Fruit fly (Drosophila melanogaster) whole organism, embryonic: Measurements from ENCODE around the gene CG14194.
A peak's percentile ranks its signal among the peaks of the same experiment; 100 is the strongest.

Experiments used
- B-H2 ChIP-seq: fragments of 200-800 bp; sonication (Bioruptor generic); optimal IDR thresholded peaks from 2 replicates; lab custom pipeline; 2018; ENCODE audit warnings: missing biosample characterization, mild to moderate bottlenecking, missing genetic modification characterization
- C15 ChIP-seq: fragments of 200-800 bp; sonication (Bioruptor generic); IDR thresholded peaks from 3 replicates; pipeline ENCODE4 v1.3.6; 2022; ENCODE audit warnings: missing biosample characterization, missing genetic modification characterization
- CG10274 ChIP-seq: fragments of 200-800 bp; sonication (Bioruptor generic); optimal IDR thresholded peaks from 3 replicates; lab custom pipeline; 2017; ENCODE audit warnings: missing biosample characterization, mild to moderate bottlenecking, missing genetic modification characterization
- CG10979 ChIP-seq: fragments of 200-800 bp; sonication (Bioruptor generic); optimal IDR thresholded peaks from 2 replicates; lab custom pipeline; 2018; ENCODE audit warnings: missing biosample characterization, mild to moderate bottlenecking, missing genetic modification characterization, moderate library complexity
- CG12391 ChIP-seq: fragments of 200-800 bp; sonication (Bioruptor generic); optimal IDR thresholded peaks from 3 replicates; lab custom pipeline; 2018; ENCODE audit warnings: missing biosample characterization, mild to moderate bottlenecking, missing genetic modification characterization, moderate library complexity
- CG13624 ChIP-seq: fragments of 200-800 bp; sonication (Bioruptor generic); optimal IDR thresholded peaks from 2 replicates; lab custom pipeline; 2016; ENCODE audit warnings: missing biosample characterization, missing genetic modification characterization
- CG14667 ChIP-seq: fragments of 200-800 bp; sonication (Bioruptor generic); IDR thresholded peaks from 2 replicates; pipeline ENCODE4 v1.3.6; 2022; ENCODE audit warnings: missing biosample characterization, missing genetic modification characterization
- CG15479 ChIP-seq: fragments of 200-800 bp; sonication (Bioruptor generic); optimal IDR thresholded peaks from 3 replicates; lab custom pipeline; 2019; ENCODE audit warnings: missing biosample characterization, mild to moderate bottlenecking, missing genetic modification characterization, moderate library complexity
- CG15601 ChIP-seq: fragments of 200-800 bp; sonication (Bioruptor generic); optimal IDR thresholded peaks from 3 replicates; lab custom pipeline; 2019; ENCODE audit warnings: missing biosample characterization, mild to moderate bottlenecking, missing genetic modification characterization, moderate library complexity
- CG15696 ChIP-seq: fragments of 200-800 bp; sonication (Bioruptor generic); optimal IDR thresholded peaks from 2 replicates; lab custom pipeline; 2019; ENCODE audit warnings: missing biosample characterization, mild to moderate bottlenecking, missing genetic modification characterization, moderate library complexity
- CG17385 ChIP-seq: fragments of 200-800 bp; sonication (Bioruptor generic); optimal IDR thresholded peaks from 3 replicates; lab custom pipeline; 2018; ENCODE audit warnings: missing biosample characterization, mild to moderate bottlenecking, missing genetic modification characterization
- CG18262 ChIP-seq: fragments of 200-800 bp; optimal IDR thresholded peaks from 3 replicates; lab custom pipeline; 2019; ENCODE audit warnings: missing biosample characterization, mild to moderate bottlenecking, missing genetic modification characterization, moderate library complexity
- CG31441 ChIP-seq: fragments of 200-800 bp; sonication (Bioruptor generic); IDR thresholded peaks from 2 replicates; pipeline ENCODE4 v1.3.6; 2022; ENCODE audit warnings: missing biosample characterization, missing genetic modification characterization
- CG3995 ChIP-seq: fragments of 200-800 bp; sonication (Bioruptor generic); optimal IDR thresholded peaks from 3 replicates; lab custom pipeline; 2016; ENCODE audit warnings: missing biosample characterization, missing genetic modification characterization
- CG5953 ChIP-seq: fragments of 200-800 bp; sonication (Bioruptor generic); IDR thresholded peaks from 2 replicates; pipeline ENCODE4 v1.3.6; 2022; ENCODE audit warnings: missing biosample characterization, missing genetic modification characterization
- CG6254 ChIP-seq: fragments of 200-800 bp; sonication (Bioruptor generic); optimal IDR thresholded peaks from 3 replicates; lab custom pipeline; 2017; ENCODE audit warnings: mild to moderate bottlenecking, missing biosample characterization, missing genetic modification reagents, missing genetic modification characterization
- CG6791 ChIP-seq: fragments of 200-800 bp; sonication (Bioruptor generic); IDR thresholded peaks from 3 replicates; pipeline ENCODE4 v1.3.6; 2022; ENCODE audit warnings: missing biosample characterization, missing genetic modification characterization; ENCODE audit not compliant: partially characterized antibody
- CTCF ChIP-seq: fragments of 200-800 bp; sonication (Bioruptor generic); optimal IDR thresholded peaks from 2 replicates; lab custom pipeline; 2017; ENCODE audit warnings: missing biosample characterization, mild to moderate bottlenecking, missing genetic modification characterization, moderate library complexity
- D19A ChIP-seq: fragments of 200-800 bp; optimal IDR thresholded peaks from 3 replicates; lab custom pipeline; 2019; ENCODE audit warnings: missing biosample characterization, mild to moderate bottlenecking, missing genetic modification characterization, moderate library complexity
- Dp ChIP-seq: fragments of 200-800 bp; sonication (Bioruptor generic); optimal IDR thresholded peaks from 2 replicates; lab custom pipeline; 2018; ENCODE audit warnings: missing biosample characterization, mild to moderate bottlenecking, missing genetic modification characterization, moderate library complexity
- Hr3 ChIP-seq: fragments of 200-800 bp; sonication (Bioruptor generic); optimal IDR thresholded peaks from 3 replicates; lab custom pipeline; 2016; ENCODE audit warnings: missing biosample characterization, missing genetic modification characterization
- Nf-YA ChIP-seq: fragments of 200-800 bp; sonication (Bioruptor generic); IDR thresholded peaks from 2 replicates; pipeline ENCODE4 v1.3.6; 2022; ENCODE audit warnings: missing biosample characterization, missing genetic modification characterization
- NfI ChIP-seq: fragments of 200-800 bp; sonication (Bioruptor generic); optimal IDR thresholded peaks from 3 replicates; lab custom pipeline; 2018; ENCODE audit warnings: missing biosample characterization, mild to moderate bottlenecking, missing genetic modification characterization, moderate library complexity
- Oli ChIP-seq: fragments of 200-800 bp; sonication (Bioruptor generic); optimal IDR thresholded peaks from 2 replicates; lab custom pipeline; 2018; ENCODE audit warnings: missing biosample characterization, mild to moderate bottlenecking, missing genetic modification characterization, moderate library complexity
- PHDP ChIP-seq: fragments of 200-800 bp; sonication (Bioruptor generic); optimal IDR thresholded peaks from 3 replicates; lab custom pipeline; 2018; ENCODE audit warnings: missing biosample characterization, mild to moderate bottlenecking, missing genetic modification characterization, moderate library complexity
- Ssrp ChIP-seq: fragments of 200-800 bp; sonication (Bioruptor generic); optimal IDR thresholded peaks from 2 replicates; lab custom pipeline; 2018; ENCODE audit warnings: missing biosample characterization, mild to moderate bottlenecking, missing genetic modification characterization, moderate library complexity
- aop ChIP-seq: fragments of 200-800 bp; sonication (Bioruptor generic); IDR thresholded peaks from 2 replicates; pipeline ENCODE4 v1.3.6; 2022; ENCODE audit warnings: missing biosample characterization, missing genetic modification characterization
- ase ChIP-seq: fragments of 200-800 bp; sonication (Bioruptor generic); IDR thresholded peaks from 3 replicates; pipeline ENCODE4 v1.3.6; 2022; ENCODE audit warnings: missing biosample characterization, missing genetic modification characterization
- az2 ChIP-seq: fragments of 200-800 bp; sonication (Bioruptor generic); optimal IDR thresholded peaks from 3 replicates; lab custom pipeline; 2016; ENCODE audit warnings: missing biosample characterization, missing genetic modification characterization
- bbx ChIP-seq: fragments of 200-800 bp; sonication (Bioruptor generic); IDR thresholded peaks from 2 replicates; pipeline ENCODE4 v1.3.6; 2022; ENCODE audit warnings: missing biosample characterization, missing genetic modification characterization; ENCODE audit not compliant: partially characterized antibody
- bcd ChIP-seq: fragments of 200-800 bp; sonication (Bioruptor generic); optimal IDR thresholded peaks from 2 replicates; lab custom pipeline; 2017; ENCODE audit warnings: missing biosample characterization, mild to moderate bottlenecking, missing genetic modification characterization
- br ChIP-seq: fragments of >200 bp; optimal IDR thresholded peaks from 2 replicates; lab custom pipeline; 2017
- chinmo ChIP-seq: fragments of 200-800 bp; sonication (Bioruptor generic); IDR thresholded peaks from 4 replicates; pipeline ENCODE4 v1.3.6; 2022; ENCODE audit warnings: missing biosample characterization, missing genetic modification characterization; ENCODE audit not compliant: partially characterized antibody
- dmrt11E ChIP-seq: fragments of 200-800 bp; sonication (Bioruptor generic); optimal IDR thresholded peaks from 3 replicates; lab custom pipeline; 2018; ENCODE audit warnings: missing biosample characterization, mild to moderate bottlenecking, missing genetic modification characterization, moderate library complexity
- dmrt99B ChIP-seq: fragments of 200-800 bp; sonication (Bioruptor generic); optimal IDR thresholded peaks from 2 replicates; lab custom pipeline; 2018; ENCODE audit warnings: missing biosample characterization, mild to moderate bottlenecking, missing genetic modification characterization, moderate library complexity
- ewg ChIP-seq: fragments of 200-800 bp; sonication (Bioruptor generic); optimal IDR thresholded peaks from 3 replicates; lab custom pipeline; 2017; ENCODE audit warnings: mild to moderate bottlenecking, missing biosample characterization, missing genetic modification reagents, missing genetic modification characterization
- ftz-f1 ChIP-seq: fragments of 200-800 bp; sonication (Bioruptor generic); optimal IDR thresholded peaks from 2 replicates; lab custom pipeline; 2016; ENCODE audit warnings: missing biosample characterization, missing genetic modification characterization
- gcm2 ChIP-seq: fragments of 200-800 bp; sonication (Bioruptor generic); optimal IDR thresholded peaks from 2 replicates; lab custom pipeline; 2016; ENCODE audit warnings: missing biosample characterization, missing genetic modification characterization
- grau ChIP-seq: fragments of 200-800 bp; optimal IDR thresholded peaks from 3 replicates; lab custom pipeline; 2019; ENCODE audit warnings: missing biosample characterization, mild to moderate bottlenecking, missing genetic modification characterization, moderate library complexity
- gsb-n ChIP-seq: fragments of 200-800 bp; sonication (Bioruptor generic); optimal IDR thresholded peaks from 3 replicates; lab custom pipeline; 2018; ENCODE audit warnings: missing biosample characterization, mild to moderate bottlenecking, missing genetic modification characterization
- hbn ChIP-seq: fragments of 200-800 bp; sonication (Bioruptor generic); IDR thresholded peaks from 2 replicates; pipeline ENCODE4 v1.3.6; 2022; ENCODE audit warnings: missing biosample characterization, missing genetic modification characterization; ENCODE audit not compliant: partially characterized antibody
- jigr1 ChIP-seq: fragments of 200-800 bp; sonication (Bioruptor generic); IDR thresholded peaks from 3 replicates; pipeline ENCODE4 v1.3.6; 2022; ENCODE audit warnings: missing biosample characterization, missing genetic modification characterization
- lbe ChIP-seq: fragments of 200-800 bp; sonication (Bioruptor generic); optimal IDR thresholded peaks from 2 replicates; lab custom pipeline; 2016; ENCODE audit warnings: missing biosample characterization, mild to moderate bottlenecking, missing genetic modification characterization
- lola ChIP-seq, 3 experiments: fragments of >200 bp in 2 of 3; fragments of 200-800 bp in 1 of 3; sonication (Bioruptor generic) in 1 of 3; optimal IDR thresholded peaks; 2 replicates each; lab custom pipeline; 2017 to 2019; ENCODE audit warnings: missing biosample characterization in 3 of 3, missing genetic modification characterization in 3 of 3, mild to moderate bottlenecking in 1 of 3, moderate library complexity in 1 of 3
- oc ChIP-seq: fragments of 200-800 bp; sonication (Bioruptor generic); optimal IDR thresholded peaks from 2 replicates; lab custom pipeline; 2018; ENCODE audit warnings: missing biosample characterization, mild to moderate bottlenecking, missing genetic modification characterization, moderate library complexity
- phol ChIP-seq: fragments of 200-800 bp; sonication (Bioruptor generic); optimal IDR thresholded peaks from 3 replicates; lab custom pipeline; 2018; ENCODE audit warnings: missing biosample characterization, mild to moderate bottlenecking, missing genetic modification characterization, moderate library complexity
- repo ChIP-seq: fragments of 200-800 bp; sonication (Bioruptor generic); optimal IDR thresholded peaks from 2 replicates; lab custom pipeline; 2016; ENCODE audit warnings: missing biosample characterization, missing genetic modification characterization
- schlank ChIP-seq: fragments of 200-800 bp; sonication (Bioruptor generic); optimal IDR thresholded peaks from 2 replicates; lab custom pipeline; 2018; ENCODE audit warnings: missing biosample characterization, mild to moderate bottlenecking, missing genetic modification characterization
- sens ChIP-seq: fragments of 200-800 bp; sonication (Bioruptor generic); peaks from one replicate; lab custom pipeline; 2016; ENCODE audit warnings: missing biosample characterization, missing genetic modification characterization
- sisA ChIP-seq: fragments of 200-800 bp; sonication (Bioruptor generic); IDR thresholded peaks from 2 replicates; pipeline ENCODE4 v1.3.6; 2022; ENCODE audit warnings: missing biosample characterization, missing genetic modification characterization
- so ChIP-seq: fragments of 200-800 bp; sonication (Bioruptor generic); IDR thresholded peaks from 3 replicates; pipeline ENCODE4 v1.3.6; 2022; ENCODE audit warnings: missing biosample characterization, missing genetic modification characterization
- wek ChIP-seq: fragments of 200-800 bp; sonication (Bioruptor generic); optimal IDR thresholded peaks from 3 replicates; lab custom pipeline; 2018; ENCODE audit warnings: missing biosample characterization, mild to moderate bottlenecking, missing genetic modification characterization, moderate library complexity

CG14194 gene

DNA sequence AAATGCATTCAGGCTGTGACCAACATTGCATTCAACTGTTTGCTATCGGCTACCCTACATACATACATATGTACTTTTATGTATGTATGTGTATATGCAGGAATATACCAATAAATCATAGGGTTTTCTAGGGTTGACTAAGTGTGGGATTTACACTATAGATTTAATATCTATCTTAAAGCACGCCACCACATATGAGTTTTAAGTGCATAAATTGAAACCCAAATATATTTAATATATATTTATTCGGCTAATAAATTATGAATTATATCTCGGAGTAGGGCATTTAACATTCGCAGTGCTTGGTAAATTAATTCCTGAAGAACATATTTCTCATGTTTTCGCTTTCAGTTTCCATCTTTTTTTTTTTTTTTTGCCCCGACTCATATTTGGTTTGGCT, 33.4 kb upstream of the CG14194 start (continued):
- TF ChIP-seq CG3995 (GFP tag; lab: Kevin White, UChicago) (no peak), aop (GFP tag; lab: Robert Waterston, UW) (no peak), br (lab: Kevin White, UChicago) (no peak), CG14667 (GFP tag; lab: Robert Waterston, UW) (no peak), CG13624 (no peak), CG5953 (GFP tag; lab: Robert Waterston, UW) (no peak), sens (peak; percentile 69), so (GFP tag; lab: Robert Waterston, UW) (no peak), hbn (no peak), ewg (GFP tag; lab: Kevin White, UChicago) (peak; percentile 18), ase (no peak), Dp (GFP tag; lab: Kevin White, UChicago) (no peak), Hr3 (GFP tag; lab: Kevin White, UChicago) (peak; percentile 23), bbx (GFP tag; lab: Robert Waterston, UW) (no peak), Ssrp (tag; lab: Kevin White, UChicago) (peak; percentile 45), CG10274 (peak; percentile 35), gsb-n (tag; lab: Kevin White, UChicago) (peak; percentile 20), CG18262 (tag; lab: Kevin White, UChicago) (peak; percentile 51), repo (no peak), gcm2 (no peak), CG6791 (GFP tag; lab: Robert Waterston, UW) (no peak), wek (no peak), CG31441 (GFP tag; lab: Robert Waterston, UW) (0 out of 2 replicates have a peak, but pooled peaks have one; percentile 12), Nf-YA (GFP tag; lab: Robert Waterston, UW) (no peak), oc (tag; lab: Kevin White, UChicago) (peak; percentile 19), lbe (peak; percentile 38), ftz-f1 (GFP tag; lab: Kevin White, UChicago) (no peak), az2 (GFP tag; lab: Kevin White, UChicago) (peak; percentile 14), lola (GFP tag; optimal IDR thresholded peaks at IDR 0.05; lab: Kevin White, UChicago) (peak in 1 of 3 experiments; percentile 48), CG6254 (GFP tag; lab: Kevin White, UChicago) (no peak), CG15696 (tag; lab: Kevin White, UChicago) (no peak), CG17385 (peak; percentile 38), bcd (GFP tag; lab: Kevin White, UChicago) (no peak), CG15601 (peak; percentile 21), D19A (tag; lab: Kevin White, UChicago) (peak; percentile 96), schlank (tag; lab: Kevin White, UChicago) (no peak), dmrt11E (tag; lab: Kevin White, UChicago) (peak; percentile 62), phol (tag; lab: Kevin White, UChicago) (peak; percentile 43), NfI (GFP tag; lab: Kevin White, UChicago) (no peak), CG10979 (peak; percentile 59), B-H2 (GFP tag; lab: Kevin White, UChicago) (no peak), CTCF (GFP tag; lab: Kevin White, UChicago) (no peak), chinmo (GFP tag; lab: Robert Waterston, UW) (no peak), grau (peak; percentile 33), CG15479 (GFP tag; lab: Kevin White, UChicago) (no peak), CG12391 (tag; lab: Kevin White, UChicago) (peak; percentile 35), dmrt99B (tag; lab: Kevin White, UChicago) (peak; percentile 49), jigr1 (no peak), sisA (GFP tag; lab: Robert Waterston, UW) (no peak), PHDP (tag; lab: Kevin White, UChicago) (peak; percentile 22), C15 (GFP tag; lab: Robert Waterston, UW) (no peak), Oli (peak; percentile 1)
